Fruit fly (Drosophila melanogaster): ENCODE measurements around the gene CG13481.

CG13481 gene

DNA sequence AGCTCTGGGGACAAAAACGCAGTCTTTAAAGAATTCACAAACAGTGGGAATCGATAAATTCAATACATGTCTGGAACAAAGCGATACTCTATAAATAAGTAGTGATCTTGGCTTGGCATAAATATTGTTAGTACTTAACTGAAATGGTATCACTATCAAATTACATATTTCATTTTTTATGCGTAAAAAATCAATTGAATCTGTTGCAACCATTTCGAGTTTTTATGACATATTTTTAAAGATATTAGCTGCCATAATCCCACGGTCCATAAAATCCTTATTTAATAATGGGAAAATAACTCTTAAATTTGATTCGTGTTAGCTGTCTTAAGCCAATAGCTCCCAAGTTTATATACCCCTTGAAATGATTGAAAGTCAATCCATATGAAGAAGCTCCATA, 48.1 kb downstream of the CG13481 start:
- TF ChIP-seq Myc (optimal IDR thresholded peaks at IDR 0.05) (no peak), psq (optimal IDR thresholded peaks at IDR 0.05) (no peak), insv (optimal IDR thresholded peaks at IDR 0.05) (no peak), Sin3A (optimal IDR thresholded peaks at IDR 0.05) (no peak), h (optimal IDR thresholded peaks at IDR 0.05) (no peak), ttk (optimal IDR thresholded peaks at IDR 0.05) (no peak)

DNA sequence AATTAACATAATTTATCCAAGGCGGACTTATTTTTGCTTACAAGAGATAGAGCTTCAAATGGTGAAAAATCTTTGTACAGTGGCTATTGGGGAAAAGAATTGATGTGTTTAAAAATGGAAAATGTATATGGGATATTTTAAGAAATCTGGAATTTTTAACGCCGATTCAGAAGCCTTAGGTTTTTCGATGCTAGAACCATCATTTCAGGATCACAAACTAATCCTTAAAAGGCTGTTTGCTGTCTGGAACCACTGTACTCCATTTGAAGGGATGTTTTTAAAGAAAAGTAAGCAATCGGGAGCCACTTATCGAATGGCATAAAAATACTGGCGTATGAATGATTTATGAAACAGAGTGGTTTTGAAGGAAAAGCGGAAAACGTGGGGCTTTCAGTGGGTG, 48.9 kb downstream of the CG13481 start:
- TF ChIP-seq ttk (optimal IDR thresholded peaks at IDR 0.05): no peak
- TF ChIP-seq psq (optimal IDR thresholded peaks at IDR 0.05): no peak
- TF ChIP-seq Sin3A (optimal IDR thresholded peaks at IDR 0.05): no peak
- no peak for TF ChIP-seq insv (optimal IDR thresholded peaks at IDR 0.05)
- TF ChIP-seq h (optimal IDR thresholded peaks at IDR 0.05): no peak
- no peak for TF ChIP-seq Myc (optimal IDR thresholded peaks at IDR 0.05)

DNA sequence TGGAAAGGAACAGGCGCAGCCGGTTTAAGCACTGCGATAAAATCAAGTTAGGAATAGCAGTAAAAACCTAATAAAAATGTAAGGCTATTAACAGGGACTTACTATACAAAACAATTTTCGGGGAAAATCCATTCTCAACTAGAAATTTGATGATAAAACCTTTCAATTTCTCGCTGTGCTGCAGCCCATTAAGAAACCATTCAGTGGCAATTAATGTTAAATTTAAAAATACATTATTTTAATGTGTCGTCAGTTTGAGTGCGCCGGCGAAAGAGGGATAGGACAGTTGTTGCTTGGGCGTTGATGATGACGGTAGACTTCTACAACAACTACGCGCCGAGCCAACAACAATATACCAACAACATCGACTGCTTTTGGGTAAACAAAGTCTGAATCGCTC, 50.3 kb downstream of the CG13481 start:
- TF ChIP-seq ttk (optimal IDR thresholded peaks at IDR 0.05) (no peak), h (optimal IDR thresholded peaks at IDR 0.05) (no peak), Sin3A (optimal IDR thresholded peaks at IDR 0.05) (no peak), Myc (optimal IDR thresholded peaks at IDR 0.05) (no peak), psq (optimal IDR thresholded peaks at IDR 0.05) (no peak), insv (optimal IDR thresholded peaks at IDR 0.05) (no peak)

Data from Kc167 (cell line).